Worm (Caenorhabditis elegans) whole organism, mixed stage, embryonic: ENCODE data around the gene F12D9.2.

Source experiments
- blmp-1 ChIP-seq: fragments of 150-350 bp; optimal IDR thresholded peaks from 2 replicates; lab custom pipeline; 2014; ENCODE audit warnings: missing biosample characterization, missing genetic modification characterization
- elt-3 ChIP-seq: fragments of 150-350 bp; optimal IDR thresholded peaks from 2 replicates; lab custom pipeline; 2014; ENCODE audit warnings: missing biosample characterization, missing genetic modification characterization
- lsy-2 ChIP-seq: fragments of 150-350 bp; optimal IDR thresholded peaks from 2 replicates; lab custom pipeline; 2014; ENCODE audit warnings: missing biosample characterization, missing genetic modification characterization
- nhr-237 ChIP-seq: fragments of 150-350 bp; optimal IDR thresholded peaks from 2 replicates; lab custom pipeline; 2014; ENCODE audit warnings: missing biosample characterization, missing genetic modification characterization
- pha-4 ChIP-seq: fragments of 150-350 bp; optimal IDR thresholded peaks from 2 replicates; lab custom pipeline; 2018; ENCODE audit warnings: missing biosample characterization, missing genetic modification reagents, missing genetic modification characterization

DNA sequence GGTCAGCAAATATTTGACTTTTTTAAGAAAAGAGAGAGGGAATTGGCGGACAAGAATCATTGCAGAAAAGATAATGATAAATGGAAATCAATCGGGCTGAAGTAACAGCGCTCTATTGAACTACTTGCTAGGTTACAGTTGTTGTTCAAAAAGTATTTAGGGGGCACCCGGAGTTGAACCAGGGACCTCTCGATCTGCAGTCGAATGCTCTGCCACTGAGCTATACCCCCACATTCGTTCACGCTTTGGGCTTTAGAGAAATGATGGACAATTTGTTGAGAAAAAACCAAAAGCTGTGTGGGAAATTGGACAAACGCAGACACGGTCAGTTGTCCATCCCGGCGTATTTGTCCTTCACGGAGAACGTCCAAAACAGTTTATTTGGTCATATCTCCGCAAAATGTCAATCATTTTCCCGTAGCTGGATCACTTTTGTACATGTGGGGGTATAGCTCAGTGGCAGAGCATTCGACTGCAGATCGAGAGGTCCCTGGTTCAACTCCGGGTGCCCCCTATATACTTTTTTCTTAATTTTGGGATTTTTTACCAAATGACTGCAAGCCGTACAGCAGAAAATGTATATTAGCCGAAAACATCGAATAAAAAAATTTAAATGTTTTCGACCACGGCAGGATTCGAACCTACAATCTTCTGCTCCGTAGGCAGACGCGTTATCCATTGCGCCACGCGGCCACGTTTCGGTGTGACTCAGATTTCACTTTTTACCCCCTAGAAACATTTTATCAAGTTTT is 22.9 kb downstream of the F12D9.2 start:
- TF ChIP-seq elt-3 (tag; lab: Kevin White, UChicago) (no peak), pha-4 (tag; lab: Kevin White, UChicago) (no peak), nhr-237 (no peak), lsy-2 (tag; lab: Kevin White, UChicago) (no peak), blmp-1 (tag; lab: Kevin White, UChicago) (no peak)
